Fruit fly (Drosophila melanogaster) whole organism, prepupa: Measurements from ENCODE around the gene ZnT86D.

Experiments
- Blimp-1 ChIP-seq: fragments of 200-800 bp; sonication (Bioruptor generic); optimal IDR thresholded peaks from 3 replicates; lab custom pipeline; 2017; ENCODE audit warnings: missing biosample characterization, missing genetic modification characterization, mild to moderate bottlenecking, moderate library complexity, missing genetic modification reagents
- CG10631 ChIP-seq: fragments of 200-800 bp; sonication (Bioruptor generic); optimal IDR thresholded peaks from 2 replicates; lab custom pipeline; 2016; ENCODE audit warnings: missing biosample characterization, missing genetic modification characterization
- CG10669 ChIP-seq: fragments of 200-800 bp; sonication (Bioruptor generic); optimal IDR thresholded peaks from 3 replicates; lab custom pipeline; 2018; ENCODE audit warnings: missing biosample characterization, mild to moderate bottlenecking, missing genetic modification characterization, moderate library complexity
- CG11294 ChIP-seq: fragments of 200-800 bp; sonication (Bioruptor generic); IDR thresholded peaks from 2 replicates; pipeline ENCODE4 v1.3.6; 2022; ENCODE audit warnings: missing biosample characterization, missing genetic modification characterization
- CG11762 ChIP-seq: fragments of 200-800 bp; sonication (Bioruptor generic); optimal IDR thresholded peaks from 3 replicates; lab custom pipeline; 2016; ENCODE audit warnings: missing biosample characterization, missing genetic modification characterization; ENCODE audit not compliant: insufficient read depth
- CG11902 ChIP-seq: fragments of 200-800 bp; sonication (Bioruptor generic); optimal IDR thresholded peaks from 3 replicates; lab custom pipeline; 2016; ENCODE audit warnings: missing biosample characterization, missing genetic modification characterization
- CG15336 ChIP-seq: fragments of 200-800 bp; sonication (Bioruptor generic); IDR thresholded peaks from 2 replicates; pipeline ENCODE4 v1.3.6; 2022; ENCODE audit warnings: missing biosample characterization, missing genetic modification characterization
- CG1621 ChIP-seq: fragments of 200-800 bp; sonication (Bioruptor generic); optimal IDR thresholded peaks from 3 replicates; lab custom pipeline; 2018; ENCODE audit warnings: missing biosample characterization, mild to moderate bottlenecking, missing genetic modification characterization
- CG16779 ChIP-seq: fragments of 200-800 bp; sonication (Bioruptor generic); optimal IDR thresholded peaks from 3 replicates; lab custom pipeline; 2017; ENCODE audit warnings: missing biosample characterization, mild to moderate bottlenecking, missing genetic modification characterization
- CG31627 ChIP-seq: fragments of 200-800 bp; sonication (Bioruptor generic); optimal IDR thresholded peaks from 3 replicates; lab custom pipeline; 2016; ENCODE audit warnings: missing biosample characterization, missing genetic modification characterization
- CG34406 ChIP-seq: fragments of 200-800 bp; sonication (Bioruptor generic); optimal IDR thresholded peaks from 3 replicates; lab custom pipeline; 2016; ENCODE audit warnings: missing biosample characterization, missing genetic modification characterization
- CG3919 ChIP-seq: fragments of 200-800 bp; sonication (Bioruptor generic); optimal IDR thresholded peaks from 3 replicates; lab custom pipeline; 2016; ENCODE audit warnings: missing biosample characterization, missing genetic modification characterization
- CG6163 ChIP-seq: fragments of 200-800 bp; sonication (Bioruptor generic); IDR thresholded peaks from 3 replicates; pipeline ENCODE4 v1.3.6; 2022; ENCODE audit warnings: missing biosample characterization, missing genetic modification characterization
- CG8119 ChIP-seq: fragments of 200-800 bp; sonication (Bioruptor generic); IDR thresholded peaks from 3 replicates; pipeline ENCODE4 v1.3.6; 2022; ENCODE audit warnings: missing biosample characterization, missing genetic modification characterization
- CG8319 ChIP-seq: fragments of 200-800 bp; sonication (Bioruptor generic); optimal IDR thresholded peaks from 3 replicates; lab custom pipeline; 2016; ENCODE audit warnings: missing biosample characterization, missing genetic modification characterization
- Eip75B ChIP-seq: fragments of 200-800 bp; sonication (Bioruptor generic); optimal IDR thresholded peaks from 3 replicates; lab custom pipeline; 2016; ENCODE audit warnings: missing biosample characterization, missing genetic modification characterization
- Eip78C ChIP-seq: fragments of 200-800 bp; sonication (Bioruptor generic); peaks from one replicate; lab custom pipeline; 2016; ENCODE audit warnings: missing biosample characterization, missing genetic modification characterization
- Ets96B ChIP-seq: fragments of 200-800 bp; optimal IDR thresholded peaks from 2 replicates; lab custom pipeline; 2019; ENCODE audit warnings: missing biosample characterization, mild to moderate bottlenecking, missing genetic modification characterization, moderate library complexity
- Gug ChIP-seq: fragments of 200-800 bp; sonication (Bioruptor generic); IDR thresholded peaks from 2 replicates; pipeline ENCODE4 v1.3.6; 2022; ENCODE audit warnings: missing biosample characterization, missing genetic modification characterization
- Hr38 ChIP-seq: sonication (Bioruptor generic); optimal IDR thresholded peaks from 2 replicates; lab custom pipeline; 2016; ENCODE audit warnings: missing biosample characterization, missing genetic modification characterization
- Hr39 ChIP-seq: fragments of 200-800 bp; sonication (Bioruptor generic); optimal IDR thresholded peaks from 2 replicates; lab custom pipeline; 2016; ENCODE audit warnings: missing biosample characterization, missing genetic modification characterization
- Hr4 ChIP-seq: fragments of 200-800 bp; sonication (Bioruptor generic); optimal IDR thresholded peaks from 3 replicates; lab custom pipeline; 2016; ENCODE audit warnings: missing biosample characterization, missing genetic modification characterization
- Met ChIP-seq: fragments of 200-800 bp; sonication (Bioruptor generic); optimal IDR thresholded peaks from 3 replicates; lab custom pipeline; 2016; ENCODE audit warnings: missing biosample characterization, missing genetic modification characterization
- OdsH ChIP-seq: fragments of 200-800 bp; sonication (Bioruptor generic); optimal IDR thresholded peaks from 3 replicates; lab custom pipeline; 2016; ENCODE audit warnings: missing biosample characterization, missing genetic modification characterization
- Smox ChIP-seq: fragments of 200-800 bp; sonication (Bioruptor generic); optimal IDR thresholded peaks from 3 replicates; lab custom pipeline; 2016; ENCODE audit warnings: missing biosample characterization, missing genetic modification characterization
- Sox14 ChIP-seq: fragments of 200-800 bp; sonication (Bioruptor generic); optimal IDR thresholded peaks from 3 replicates; lab custom pipeline; 2016; ENCODE audit warnings: missing biosample characterization, missing genetic modification characterization
- achi ChIP-seq: fragments of 200-800 bp; sonication (Bioruptor generic); optimal IDR thresholded peaks from 3 replicates; lab custom pipeline; 2016; ENCODE audit warnings: missing biosample characterization, missing genetic modification characterization
- acj6 ChIP-seq: fragments of 200-800 bp; sonication (Bioruptor generic); optimal IDR thresholded peaks from 3 replicates; lab custom pipeline; 2016; ENCODE audit warnings: missing biosample characterization, missing genetic modification characterization
- cyc ChIP-seq: fragments of 200-800 bp; sonication (Bioruptor generic); optimal IDR thresholded peaks from 3 replicates; lab custom pipeline; 2016; ENCODE audit warnings: missing biosample characterization, missing genetic modification characterization
- esn ChIP-seq: fragments of 200-800 bp; sonication (Bioruptor generic); optimal IDR thresholded peaks from 2 replicates; lab custom pipeline; 2016; ENCODE audit warnings: missing biosample characterization, mild to moderate bottlenecking, missing genetic modification characterization, moderate library complexity
- fkh ChIP-seq: fragments of 200-800 bp; sonication (Bioruptor generic); optimal IDR thresholded peaks from 3 replicates; lab custom pipeline; 2017; ENCODE audit warnings: missing biosample characterization, mild to moderate bottlenecking, missing genetic modification characterization, moderate library complexity
- lz ChIP-seq: fragments of 200-800 bp; sonication (Bioruptor generic); optimal IDR thresholded peaks from 3 replicates; lab custom pipeline; 2016; ENCODE audit warnings: missing biosample characterization, missing genetic modification characterization
- net ChIP-seq: fragments of 200-800 bp; sonication (Bioruptor generic); optimal IDR thresholded peaks from 3 replicates; lab custom pipeline; 2016; ENCODE audit warnings: missing biosample characterization, missing genetic modification characterization
- salr ChIP-seq, 2 experiments: fragments of 200-800 bp; sonication (Bioruptor generic); optimal IDR thresholded peaks; 3 replicates each; lab custom pipeline; 2016 to 2018; ENCODE audit warnings: missing biosample characterization in 2 of 2, missing genetic modification characterization in 2 of 2, mild to moderate bottlenecking in 1 of 2
- ss ChIP-seq, 2 experiments: fragments of 200-800 bp; sonication (Bioruptor generic); optimal IDR thresholded peaks; 2 replicates in 1 of 2; 3 replicates in 1 of 2; lab custom pipeline; 2017 to 2018; ENCODE audit warnings: mild to moderate bottlenecking in 2 of 2, missing biosample characterization in 2 of 2, missing genetic modification characterization in 2 of 2, moderate library complexity in 1 of 2
- svp ChIP-seq: fragments of 200-800 bp; sonication (Bioruptor generic); peaks from one replicate; lab custom pipeline; 2016; ENCODE audit warnings: missing biosample characterization, missing genetic modification characterization
- topi ChIP-seq: fragments of 200-800 bp; sonication (Bioruptor generic); optimal IDR thresholded peaks from 3 replicates; lab custom pipeline; 2016; ENCODE audit warnings: missing biosample characterization, missing genetic modification characterization
- vri ChIP-seq: fragments of 200-800 bp; sonication (Bioruptor generic); optimal IDR thresholded peaks from 3 replicates; lab custom pipeline; 2016; ENCODE audit warnings: missing biosample characterization, mild to moderate bottlenecking, missing genetic modification characterization

Gene ZnT86D

dm6 chr3R:11236041-11236440, 21.7 kb upstream of the ZnT86D start, which contains the start of gene CG31441:
Gene CG31441, plus strand, starts transcription at chr3R:11236286.
- peak; percentile 28 for TF ChIP-seq esn (GFP tag; lab: Kevin White, UChicago)
- no peak for TF ChIP-seq Eip78C
- TF ChIP-seq fkh, result peak; percentile 94

dm6 chr3R:11234918-11235371, 20.6 kb upstream of the ZnT86D start, which contains the start of the genes Arfip and CG17721:
Gene Arfip, minus strand, starts transcription at chr3R:11235013.
Gene CG17721, plus strand, starts transcription at chr3R:11235140.
- peak; percentile 89 for TF ChIP-seq CG1621 (tag; lab: Kevin White, UChicago)
- TF ChIP-seq Eip78C, result no peak

- no peak for TF ChIP-seq CG11294 (GFP tag; lab: Robert Waterston, UW)
- TF ChIP-seq Gug, result no peak
- TF ChIP-seq achi (GFP tag; lab: Kevin White, UChicago), result no peak
- TF ChIP-seq CG6163 (GFP tag; lab: Robert Waterston, UW), result no peak
- no peak for TF ChIP-seq Hr38
- no peak for TF ChIP-seq CG11902 (GFP tag; lab: Kevin White, UChicago)
- TF ChIP-seq CG1621 (tag; lab: Kevin White, UChicago), result no peak
- TF ChIP-seq Hr39, result no peak
- TF ChIP-seq CG11762 (GFP tag; lab: Kevin White, UChicago), result no peak
- TF ChIP-seq cyc, result no peak
- no peak for TF ChIP-seq ss (GFP tag; optimal IDR thresholded peaks at IDR 0.05; lab: Kevin White, UChicago)
- TF ChIP-seq, all 60 proteins: peak for 0
Measured at dm6 chr3R:11231705-11232261, 17.4 kb upstream of the ZnT86D start, which contains the start of the genes CG17187 and Dph3. Gene CG17187, minus strand, starts transcription at chr3R:11231879. Gene Dph3, plus strand, starts transcription at chr3R:11231912.

- no peak for TF ChIP-seq CG31627 (GFP tag; lab: Kevin White, UChicago)
- TF ChIP-seq CG11762 (GFP tag; lab: Kevin White, UChicago), result no peak
- TF ChIP-seq CG6163 (GFP tag; lab: Robert Waterston, UW), result no peak
- no peak for TF ChIP-seq CG10631 (GFP tag; lab: Kevin White, UChicago)
- TF ChIP-seq salr (GFP tag; optimal IDR thresholded peaks at IDR 0.05; lab: Kevin White, UChicago), result no peak
- no peak for TF ChIP-seq acj6
- no peak for TF ChIP-seq OdsH (GFP tag; lab: Kevin White, UChicago)
- no peak for TF ChIP-seq CG11902 (GFP tag; lab: Kevin White, UChicago)
- TF ChIP-seq topi (GFP tag; lab: Kevin White, UChicago), result no peak
- no peak for TF ChIP-seq net (GFP tag; lab: Kevin White, UChicago)
- TF ChIP-seq Hr4 (GFP tag; lab: Kevin White, UChicago), result no peak
- TF ChIP-seq Blimp-1, result no peak
- TF ChIP-seq achi (GFP tag; lab: Kevin White, UChicago), result no peak
- no peak for TF ChIP-seq vri (GFP tag; lab: Kevin White, UChicago)
- TF ChIP-seq, all 60 proteins: peak for 0
Measured at dm6 chr3R:11231037-11231436, 16.7 kb upstream of the ZnT86D start.

- TF ChIP-seq Ets96B (no peak), Smox (GFP tag; lab: Kevin White, UChicago) (no peak), Sox14 (GFP tag; lab: Kevin White, UChicago) (no peak), CG8119 (GFP tag; lab: Robert Waterston, UW) (no peak), fkh (no peak), CG1621 (tag; lab: Kevin White, UChicago) (no peak), CG8319 (no peak), Hr39 (no peak)
Measured at dm6 chr3R:11230392-11230791, 16.1 kb upstream of the ZnT86D start, which contains the start of gene GCC88. Gene GCC88, minus strand, starts transcription at chr3R:11230600.

dm6 chr3R:11226496-11226895, 12.2 kb upstream of the ZnT86D start, which contains the start of gene CG17726:
Gene CG17726, plus strand, starts transcription at chr3R:11226762.
- peak; percentile 97 for TF ChIP-seq CG31627 (GFP tag; lab: Kevin White, UChicago)
- TF ChIP-seq cyc, result peak; percentile 95
- TF ChIP-seq lz (GFP tag; lab: Kevin White, UChicago), result peak; percentile 97
- no peak for TF ChIP-seq fkh
- TF ChIP-seq CG8119 (GFP tag; lab: Robert Waterston, UW), result peak; percentile 99
- TF ChIP-seq ss (GFP tag; optimal IDR thresholded peaks at IDR 0.05; lab: Kevin White, UChicago), result peak in 1 of 2 experiments; percentile 96
- TF ChIP-seq Sox14 (GFP tag; lab: Kevin White, UChicago), result peak; percentile 97
- no peak for TF ChIP-seq CG16779 (tag; lab: Kevin White, UChicago)
- peak; percentile 99 for TF ChIP-seq CG34406 (GFP tag; lab: Kevin White, UChicago)
- TF ChIP-seq CG15336 (GFP tag; lab: Robert Waterston, UW), result peak; percentile 99
- TF ChIP-seq CG10669 (GFP tag; lab: Kevin White, UChicago), result peak; percentile 94
- peak; percentile 95 for TF ChIP-seq CG11294 (GFP tag; lab: Robert Waterston, UW)
- TF ChIP-seq CG3919 (GFP tag; lab: Kevin White, UChicago), result peak; percentile 97
- peak; percentile 96 for TF ChIP-seq Met
- peak; percentile 97 for TF ChIP-seq topi (GFP tag; lab: Kevin White, UChicago)
- TF ChIP-seq CG11762 (GFP tag; lab: Kevin White, UChicago), result no peak
- peak; percentile 99 for TF ChIP-seq CG6163 (GFP tag; lab: Robert Waterston, UW)
- peak; percentile 96 for TF ChIP-seq Eip75B (GFP tag; lab: Kevin White, UChicago)
- peak; percentile 98 for TF ChIP-seq svp
- peak; percentile 96 for TF ChIP-seq net (GFP tag; lab: Kevin White, UChicago)
- TF ChIP-seq CG10631 (GFP tag; lab: Kevin White, UChicago), result no peak
- peak; percentile 93 for TF ChIP-seq CG1621 (tag; lab: Kevin White, UChicago)
- peak; percentile 97 for TF ChIP-seq Ets96B
